Fruit fly (Drosophila melanogaster) whole organism, embryonic: ENCODE measurements around the gene Prx4.

Source experiments
- ATbp ChIP-seq: fragments of 200-800 bp; sonication (Bioruptor generic); optimal IDR thresholded peaks from 2 replicates; lab custom pipeline; 2017; ENCODE audit warnings: missing biosample characterization, mild to moderate bottlenecking, missing genetic modification characterization, missing genetic modification reagents
- CG10267 ChIP-seq: fragments of 200-800 bp; sonication (Bioruptor generic); optimal IDR thresholded peaks from 2 replicates; lab custom pipeline; 2018; ENCODE audit warnings: missing biosample characterization, mild to moderate bottlenecking, missing genetic modification characterization, moderate library complexity
- CG10321 ChIP-seq: fragments of 200-800 bp; sonication (Bioruptor generic); IDR thresholded peaks from 2 replicates; pipeline ENCODE4 v1.3.6; 2022; ENCODE audit warnings: missing biosample characterization, missing genetic modification characterization
- CG10654 ChIP-seq: fragments of 200-800 bp; sonication (Bioruptor generic); optimal IDR thresholded peaks from 2 replicates; lab custom pipeline; 2016; ENCODE audit warnings: missing biosample characterization, missing genetic modification characterization
- CG12769 ChIP-seq: fragments of 200-800 bp; sonication (Bioruptor generic); optimal IDR thresholded peaks from 2 replicates; lab custom pipeline; 2019; ENCODE audit warnings: missing biosample characterization, mild to moderate bottlenecking, missing genetic modification characterization, moderate library complexity
- CG13287 ChIP-seq: fragments of 200-800 bp; sonication (Bioruptor generic); IDR thresholded peaks from 2 replicates; pipeline ENCODE4 v1.3.6; 2022; ENCODE audit warnings: missing biosample characterization, missing genetic modification characterization; ENCODE audit not compliant: partially characterized antibody
- CG15601 ChIP-seq: fragments of 200-800 bp; sonication (Bioruptor generic); optimal IDR thresholded peaks from 3 replicates; lab custom pipeline; 2019; ENCODE audit warnings: missing biosample characterization, mild to moderate bottlenecking, missing genetic modification characterization, moderate library complexity
- CG17802 ChIP-seq: fragments of 200-800 bp; sonication (Bioruptor generic); optimal IDR thresholded peaks from 2 replicates; lab custom pipeline; 2018; ENCODE audit warnings: missing biosample characterization, mild to moderate bottlenecking, missing genetic modification characterization, moderate library complexity
- CG2120 ChIP-seq: fragments of 200-800 bp; sonication (Bioruptor generic); optimal IDR thresholded peaks from 3 replicates; lab custom pipeline; 2016; ENCODE audit warnings: missing biosample characterization, missing genetic modification characterization
- CG30403 ChIP-seq: fragments of 200-800 bp; sonication (Bioruptor generic); optimal IDR thresholded peaks from 3 replicates; lab custom pipeline; 2016; ENCODE audit warnings: missing biosample characterization, missing genetic modification characterization
- CG4282 ChIP-seq: fragments of 200-800 bp; sonication (Bioruptor generic); optimal IDR thresholded peaks from 2 replicates; lab custom pipeline; 2016; ENCODE audit warnings: missing biosample characterization, missing genetic modification characterization
- CG4360 ChIP-seq: fragments of 200-800 bp; sonication (Bioruptor generic); IDR thresholded peaks from 2 replicates; pipeline ENCODE4 v1.3.6; 2022; ENCODE audit warnings: missing biosample characterization, missing genetic modification characterization
- CG4424 ChIP-seq: fragments of 200-800 bp; sonication (Bioruptor generic); optimal IDR thresholded peaks from 3 replicates; lab custom pipeline; 2016; ENCODE audit warnings: missing biosample characterization, missing genetic modification characterization
- CG5180 ChIP-seq: fragments of 200-800 bp; sonication (Bioruptor generic); optimal IDR thresholded peaks from 3 replicates; lab custom pipeline; 2017; ENCODE audit warnings: missing biosample characterization, missing genetic modification characterization, mild to moderate bottlenecking, moderate library complexity, missing genetic modification reagents
- CG6175 ChIP-seq: fragments of 200-800 bp; sonication (Bioruptor generic); IDR thresholded peaks from 3 replicates; pipeline ENCODE4 v1.3.6; 2022; ENCODE audit warnings: missing biosample characterization, missing genetic modification characterization
- CG6813 ChIP-seq: fragments of 200-800 bp; sonication (Bioruptor generic); optimal IDR thresholded peaks from 2 replicates; lab custom pipeline; 2017; ENCODE audit warnings: missing biosample characterization, missing genetic modification characterization, mild to moderate bottlenecking, moderate library complexity, missing genetic modification reagents
- CG7839 ChIP-seq: fragments of 200-800 bp; sonication (Bioruptor generic); optimal IDR thresholded peaks from 3 replicates; lab custom pipeline; 2018; ENCODE audit warnings: missing biosample characterization, mild to moderate bottlenecking, missing genetic modification characterization, moderate library complexity
- CG9215 ChIP-seq: fragments of 200-800 bp; sonication (Bioruptor generic); IDR thresholded peaks from 2 replicates; pipeline ENCODE4 v1.3.6; 2022; ENCODE audit warnings: missing biosample characterization, missing genetic modification characterization
- Dek ChIP-seq: fragments of 200-800 bp; sonication (Bioruptor generic); optimal IDR thresholded peaks from 3 replicates; lab custom pipeline; 2019; ENCODE audit warnings: missing biosample characterization, mild to moderate bottlenecking, missing genetic modification characterization, moderate library complexity
- H2.0 ChIP-seq: fragments of 200-800 bp; sonication (Bioruptor generic); IDR thresholded peaks from 2 replicates; pipeline ENCODE4 v1.3.6; 2022; ENCODE audit warnings: missing biosample characterization, missing genetic modification characterization
- HmgZ ChIP-seq: fragments of 200-800 bp; sonication (Bioruptor generic); optimal IDR thresholded peaks from 2 replicates; lab custom pipeline; 2018; ENCODE audit warnings: missing biosample characterization, mild to moderate bottlenecking, missing genetic modification characterization
- Meics ChIP-seq: fragments of 200-800 bp; sonication (Bioruptor generic); optimal IDR thresholded peaks from 2 replicates; lab custom pipeline; 2017; ENCODE audit warnings: missing biosample characterization, mild to moderate bottlenecking, missing genetic modification characterization
- Myb ChIP-seq: fragments of 200-800 bp; sonication (Bioruptor generic); optimal IDR thresholded peaks from 2 replicates; lab custom pipeline; 2016; ENCODE audit warnings: missing biosample characterization, missing genetic modification characterization
- Neu2 ChIP-seq: fragments of 200-800 bp; sonication (Bioruptor generic); optimal IDR thresholded peaks from 3 replicates; lab custom pipeline; 2016; ENCODE audit warnings: missing biosample characterization, missing genetic modification characterization, borderline replicate concordance
- Sry-β ChIP-seq: fragments of 200-800 bp; sonication (Bioruptor generic); optimal IDR thresholded peaks from 2 replicates; lab custom pipeline; 2018; ENCODE audit warnings: missing biosample characterization, mild to moderate bottlenecking, missing genetic modification characterization, moderate library complexity
- YL-1 ChIP-seq: fragments of 200-800 bp; sonication (Bioruptor generic); optimal IDR thresholded peaks from 3 replicates; lab custom pipeline; 2017; ENCODE audit warnings: missing biosample characterization, mild to moderate bottlenecking, missing genetic modification characterization
- abd-A ChIP-seq: fragments of 200-800 bp; sonication (Bioruptor generic); optimal IDR thresholded peaks from 3 replicates; lab custom pipeline; 2019; ENCODE audit warnings: missing biosample characterization, mild to moderate bottlenecking, missing genetic modification characterization, moderate library complexity
- az2 ChIP-seq: fragments of 200-800 bp; sonication (Bioruptor generic); optimal IDR thresholded peaks from 3 replicates; lab custom pipeline; 2016; ENCODE audit warnings: missing biosample characterization, missing genetic modification characterization
- cato ChIP-seq: fragments of 200-800 bp; sonication (Bioruptor generic); optimal IDR thresholded peaks from 2 replicates; lab custom pipeline; 2016; ENCODE audit warnings: missing biosample characterization, missing genetic modification characterization, borderline replicate concordance
- chn ChIP-seq: fragments of 200-800 bp; sonication (Bioruptor generic); optimal IDR thresholded peaks from 2 replicates; lab custom pipeline; 2016; ENCODE audit warnings: missing biosample characterization, missing genetic modification characterization
- ci ChIP-seq: fragments of 200-800 bp; sonication (Bioruptor generic); IDR thresholded peaks from 3 replicates; pipeline ENCODE4 v1.3.6; 2022; ENCODE audit warnings: missing biosample characterization, missing genetic modification characterization
- crp ChIP-seq, 2 experiments: fragments of 200-800 bp; sonication (Bioruptor generic); optimal IDR thresholded peaks; 2 replicates in 1 of 2; 3 replicates in 1 of 2; lab custom pipeline; 2017; ENCODE audit warnings: missing biosample characterization in 2 of 2, missing genetic modification characterization in 2 of 2, mild to moderate bottlenecking in 1 of 2, moderate library complexity in 1 of 2
- ftz-f1 ChIP-seq: fragments of 200-800 bp; sonication (Bioruptor generic); optimal IDR thresholded peaks from 2 replicates; lab custom pipeline; 2016; ENCODE audit warnings: missing biosample characterization, missing genetic modification characterization
- fu2 ChIP-seq: fragments of 200-800 bp; sonication (Bioruptor generic); optimal IDR thresholded peaks from 2 replicates; lab custom pipeline; 2016; ENCODE audit warnings: missing biosample characterization, missing genetic modification characterization
- grn ChIP-seq: fragments of 200-800 bp; sonication (Bioruptor generic); optimal IDR thresholded peaks from 3 replicates; lab custom pipeline; 2017; ENCODE audit warnings: missing biosample characterization, missing genetic modification characterization
- inv ChIP-seq: fragments of 200-800 bp; sonication (Bioruptor generic); IDR thresholded peaks from 2 replicates; pipeline ENCODE4 v1.3.6; 2022; ENCODE audit warnings: missing biosample characterization, missing genetic modification characterization; ENCODE audit not compliant: partially characterized antibody
- jing ChIP-seq: fragments of 200-800 bp; sonication (Bioruptor generic); optimal IDR thresholded peaks from 2 replicates; lab custom pipeline; 2018; ENCODE audit warnings: missing biosample characterization, mild to moderate bottlenecking, missing genetic modification characterization
- lab ChIP-seq: fragments of 200-800 bp; sonication (Bioruptor generic); optimal IDR thresholded peaks from 3 replicates; lab custom pipeline; 2017; ENCODE audit warnings: missing biosample characterization, missing genetic modification characterization, mild to moderate bottlenecking, moderate library complexity, missing genetic modification reagents
- nerfin-1 ChIP-seq: fragments of 200-800 bp; sonication (Bioruptor generic); optimal IDR thresholded peaks from 3 replicates; lab custom pipeline; 2019; ENCODE audit warnings: missing biosample characterization, mild to moderate bottlenecking, missing genetic modification characterization, moderate library complexity
- sqz ChIP-seq: fragments of 200-800 bp; sonication (Bioruptor generic); optimal IDR thresholded peaks from 3 replicates; lab custom pipeline; 2018; ENCODE audit warnings: missing biosample characterization, mild to moderate bottlenecking, missing genetic modification characterization
- sug ChIP-seq: fragments of 200-800 bp; optimal IDR thresholded peaks from 2 replicates; lab custom pipeline; 2019; ENCODE audit warnings: missing biosample characterization, mild to moderate bottlenecking, missing genetic modification characterization, moderate library complexity
- ttk ChIP-seq: fragments of 200-800 bp; sonication (Bioruptor generic); IDR thresholded peaks from 2 replicates; pipeline ENCODE4 v2.1.2; 2022; ENCODE audit warnings: missing biosample characterization, missing genetic modification characterization
- tx ChIP-seq: fragments of 200-800 bp; sonication (Bioruptor generic); optimal IDR thresholded peaks from 2 replicates; lab custom pipeline; 2016; ENCODE audit warnings: missing biosample characterization, missing genetic modification characterization
- wdn ChIP-seq: fragments of 200-800 bp; sonication (Bioruptor generic); IDR thresholded peaks from 2 replicates; pipeline ENCODE4 v1.3.6; 2022; ENCODE audit warnings: missing biosample characterization, missing genetic modification characterization

The Prx4 gene

dm6 chr3L:3078398-3079155, 36.4 kb downstream of the Prx4 start (continued):
- TF ChIP-seq CG10654 (no peak), Dek (tag; lab: Kevin White, UChicago) (peak; percentile 3), ftz-f1 (GFP tag; lab: Kevin White, UChicago) (no peak), YL-1 (GFP tag; lab: Kevin White, UChicago) (no peak), CG10267 (peak; percentile 20), nerfin-1 (tag; lab: Kevin White, UChicago) (no peak), lab (peak; percentile 78), az2 (GFP tag; lab: Kevin White, UChicago) (peak; percentile 24), grn (GFP tag; lab: Kevin White, UChicago) (no peak)

- TF ChIP-seq CG13287 (GFP tag; lab: Robert Waterston, UW) (peak; percentile 26; the same call in 1 of the 2 replicates), CG12769 (tag; lab: Kevin White, UChicago) (peak; percentile 18), grn (GFP tag; lab: Kevin White, UChicago) (peak; percentile 75), tx (GFP tag; lab: Kevin White, UChicago) (no peak), CG5180 (peak; percentile 89), abd-A (tag; lab: Kevin White, UChicago) (peak; percentile 22), crp (GFP tag; optimal IDR thresholded peaks at IDR 0.05; lab: Kevin White, UChicago) (peak in 1 of 2 experiments; percentile 57), cato (GFP tag; lab: Kevin White, UChicago) (no peak), ci (GFP tag; lab: Robert Waterston, UW) (0 out of 3 replicates have a peak, but pooled peaks have one; percentile 4), Sry-β (no peak), CG6175 (GFP tag; lab: Robert Waterston, UW) (peak; percentile 50; the same call in 1 of the 3 replicates), CG15601 (tag; lab: Kevin White, UChicago) (peak; percentile 14), CG10321 (0 out of 2 replicates have a peak, but pooled peaks have one; percentile 1), sqz (GFP tag; lab: Kevin White, UChicago) (peak; percentile 70)
These were observed 37.0 kb downstream of the Prx4 start for dm6 chr3L:3079156-3079495.

- peak; percentile 28 for TF ChIP-seq CG2120 (GFP tag; lab: Kevin White, UChicago)
- no peak for TF ChIP-seq Neu2 (GFP tag; lab: Kevin White, UChicago)
- no peak for TF ChIP-seq CG4360 (GFP tag; lab: Robert Waterston, UW)
- TF ChIP-seq wdn (GFP tag; lab: Robert Waterston, UW): no peak
- peak; percentile 6 for TF ChIP-seq CG5180
- TF ChIP-seq H2.0 (GFP tag; lab: Robert Waterston, UW): no peak
- no peak for TF ChIP-seq Myb (GFP tag; lab: Kevin White, UChicago)
- no peak for TF ChIP-seq fu2
- TF ChIP-seq ttk (GFP tag; lab: Robert Waterston, UW): 0 out of 2 replicates have a peak, but pooled peaks have one; percentile 6
- TF ChIP-seq jing (GFP tag; lab: Kevin White, UChicago): peak; percentile 30
- no peak for TF ChIP-seq CG4424
- TF ChIP-seq CG30403: no peak
- TF ChIP-seq CG4282 (GFP tag; lab: Kevin White, UChicago): no peak
- peak; percentile 32 for TF ChIP-seq ATbp
- TF ChIP-seq Meics: peak; percentile 6
- TF ChIP-seq CG9215: no peak
- TF ChIP-seq sug (tag; lab: Kevin White, UChicago): peak; percentile 92
- TF ChIP-seq CG6813: no peak
- TF ChIP-seq CG7839 (tag; lab: Kevin White, UChicago): peak; percentile 26
- no peak for TF ChIP-seq chn (GFP tag; lab: Kevin White, UChicago)
- TF ChIP-seq inv (GFP tag; lab: Robert Waterston, UW): no peak
- peak; percentile 26 for TF ChIP-seq CG17802 (tag; lab: Kevin White, UChicago)
- no peak for TF ChIP-seq HmgZ (tag; lab: Kevin White, UChicago)
These were observed 38.2 kb downstream of the Prx4 start for dm6 chr3L:3080084-3080994.
